Worm (Caenorhabditis elegans) whole organism, L2 larva: ENCODE data around the gene C53B7.2.

ENCODE experiments used
- R02D3.7 ChIP-seq: fragments of 150-350 bp; optimal IDR thresholded peaks from 2 replicates; lab custom pipeline; 2014; ENCODE audit warnings: missing biosample characterization, missing genetic modification characterization
- blmp-1 ChIP-seq: sonication (generic microtip); optimal IDR thresholded peaks from 2 replicates; lab custom pipeline; 2017; ENCODE audit warnings: missing genetic modification characterization, mild to moderate bottlenecking, missing compliant biosample characterization, antibody characterized with exemption, moderate library complexity; ENCODE audit not compliant: insufficient read depth
- ceh-82 ChIP-seq: fragments of 150-350 bp; optimal IDR thresholded peaks from 2 replicates; lab custom pipeline; 2014; ENCODE audit warnings: missing biosample characterization, missing genetic modification characterization
- lsy-2 ChIP-seq, 2 experiments: fragments of 150-350 bp in 1 of 2; sonication (generic microtip) in 1 of 2; optimal IDR thresholded peaks; 2 replicates each; lab custom pipeline; 2014 to 2017; ENCODE audit warnings: missing biosample characterization in 2 of 2, missing genetic modification characterization in 2 of 2
- nhr-11 ChIP-seq: fragments of 150-350 bp; optimal IDR thresholded peaks from 2 replicates; lab custom pipeline; 2014; ENCODE audit warnings: missing biosample characterization, missing genetic modification characterization
- nhr-237 ChIP-seq: fragments of 150-350 bp; optimal IDR thresholded peaks from 2 replicates; lab custom pipeline; 2014; ENCODE audit warnings: missing biosample characterization, missing genetic modification characterization
- nhr-77 ChIP-seq: fragments of 150-350 bp; optimal IDR thresholded peaks from 2 replicates; lab custom pipeline; 2014; ENCODE audit warnings: missing biosample characterization, missing genetic modification characterization
- skn-1 ChIP-seq: sonication (generic microtip); optimal IDR thresholded peaks from 2 replicates; lab custom pipeline; 2017; ENCODE audit warnings: missing biosample characterization, missing genetic modification characterization
- snpc-4 ChIP-seq: fragments of 150-350 bp; optimal IDR thresholded peaks from 2 replicates; lab custom pipeline; 2014; ENCODE audit warnings: missing biosample characterization, missing genetic modification characterization
- zag-1 ChIP-seq: fragments of 150-350 bp; optimal IDR thresholded peaks from 2 replicates; lab custom pipeline; 2014; ENCODE audit warnings: missing biosample characterization, missing genetic modification characterization
- ztf-1 ChIP-seq: fragments of 200-800 bp; sonication (Bioruptor generic); conservative IDR thresholded peaks from 2 replicates; pipeline ENCODE4 v1.3.6; 2022; ENCODE audit warnings: missing genetic modification characterization, missing compliant biosample characterization
- ztf-4 ChIP-seq: fragments of 150-350 bp; optimal IDR thresholded peaks from 2 replicates; lab custom pipeline; 2014; ENCODE audit warnings: missing biosample characterization, missing genetic modification characterization

DNA sequence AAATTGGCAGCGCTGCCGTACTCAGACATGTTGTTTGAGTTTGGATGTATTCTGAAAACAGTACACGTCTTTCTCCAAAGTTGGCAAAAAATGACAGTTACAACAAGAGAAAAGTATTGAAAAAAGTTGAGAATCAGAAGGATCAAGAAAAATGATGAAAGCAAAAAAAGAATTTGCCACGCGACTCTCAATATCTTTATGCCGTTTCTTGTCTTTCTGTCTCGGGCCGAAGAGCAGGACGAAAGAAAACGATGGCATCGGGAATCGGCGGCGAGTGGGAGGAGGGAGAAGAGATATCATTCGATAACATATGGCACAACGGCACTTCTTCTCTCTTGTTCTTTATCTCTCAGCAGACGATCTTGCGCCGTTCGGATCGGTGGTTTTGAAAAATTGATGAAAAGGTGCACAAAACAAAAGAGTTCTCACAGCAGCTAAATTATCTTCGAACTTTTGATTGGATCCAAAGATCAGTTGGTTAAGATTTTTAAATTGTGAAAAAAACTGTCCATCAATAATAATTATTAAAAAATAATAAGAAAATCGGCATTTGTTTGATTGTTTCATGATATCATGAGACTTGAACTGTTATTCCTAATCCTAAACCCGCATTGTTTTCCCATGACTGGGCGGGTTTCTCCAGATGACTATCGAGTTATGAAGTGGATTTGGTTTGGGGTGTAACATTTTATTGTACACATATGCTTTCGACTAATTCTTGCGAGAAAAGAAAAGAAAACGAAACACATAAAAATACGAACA is 22.6 kb upstream of the C53B7.2 start, which contains the start of gene gei-15:
- TF ChIP-seq lsy-2 (tag; optimal IDR thresholded peaks at IDR 0.05; lab: Kevin White, UChicago): no peak
- no peak for TF ChIP-seq ceh-82
- no peak for TF ChIP-seq ztf-4
- TF ChIP-seq nhr-237: no peak
- TF ChIP-seq skn-1 (tag; lab: Kevin White, UChicago): no peak
- no peak for TF ChIP-seq nhr-11
- TF ChIP-seq R02D3.7 (tag; lab: Kevin White, UChicago): no peak
- no peak for TF ChIP-seq nhr-77 (tag; lab: Kevin White, UChicago)
- TF ChIP-seq snpc-4 (tag; lab: Kevin White, UChicago): no peak
- TF ChIP-seq ztf-1 (GFP tag; lab: Robert Waterston, UW): no peak
- no peak for TF ChIP-seq blmp-1 (tag; lab: Kevin White, UChicago)
- TF ChIP-seq zag-1 (tag; lab: Kevin White, UChicago): no peak
